Fruit fly (Drosophila melanogaster): ENCODE results near the gene Ip259.

Gene Ip259

DNA sequence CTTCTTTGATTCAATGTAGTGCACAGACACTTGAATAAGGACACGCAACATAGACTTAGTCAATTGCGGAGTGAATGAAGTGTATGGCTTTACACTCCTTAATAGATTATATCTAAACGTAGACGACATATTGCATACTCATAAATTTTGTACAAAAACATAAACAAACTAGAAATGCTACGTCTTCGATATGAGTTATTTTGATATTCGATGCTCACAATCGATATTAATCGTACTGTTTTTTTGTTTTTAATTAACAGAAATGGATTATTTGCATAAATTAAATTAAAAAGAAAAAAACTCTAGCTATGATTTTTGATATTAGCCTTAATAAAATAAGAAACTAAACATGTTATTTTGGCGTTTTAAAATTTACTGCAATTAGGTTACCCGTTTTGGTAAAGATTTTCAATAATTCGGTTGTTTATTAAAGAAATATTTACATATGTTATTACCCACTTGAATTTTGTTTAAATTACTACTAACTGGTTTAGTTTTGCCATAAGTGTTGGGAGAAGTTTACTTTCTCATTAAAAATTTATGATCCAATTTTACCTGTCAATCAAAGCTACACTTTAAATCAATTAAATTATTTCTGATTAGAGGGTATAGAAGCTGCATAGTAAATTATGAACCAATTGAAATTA lies 3.0 kb upstream of the Ip259 start, which contains the start of the genes CG17768, LSm-4 and Ir31a (continued):
- TF ChIP-seq Opbp (GFP tag; IDR thresholded peaks at IDR 0.05; ENCODE audit: partially characterized antibody) = peak; percentile 60; the same call in 2 of the 3 replicates
- peak; percentile 85 for TF ChIP-seq CG34224 (GFP tag; IDR thresholded peaks at IDR 0.05; ENCODE audit: partially characterized antibody)
- peak; percentile 85 for TF ChIP-seq Dll (GFP tag; IDR thresholded peaks at IDR 0.05; ENCODE audit: partially characterized antibody)
- TF ChIP-seq Elba2 (GFP tag; optimal IDR thresholded peaks at IDR 0.05) = no peak
- peak; percentile 19; the same call in 1 of the 2 replicates for TF ChIP-seq E2f2 (GFP tag; IDR thresholded peaks at IDR 0.05)
- TF ChIP-seq CG14667 (GFP tag; IDR thresholded peaks at IDR 0.05) = no peak
- peak; percentile 68 for TF ChIP-seq CG14860 (GFP tag; IDR thresholded peaks at IDR 0.05; ENCODE audit: partially characterized antibody)
- TF ChIP-seq vvl (GFP tag; IDR thresholded peaks at IDR 0.05) = peak; percentile 84
- no peak for TF ChIP-seq onecut (GFP tag; IDR thresholded peaks at IDR 0.05)
- TF ChIP-seq lola (GFP tag; optimal IDR thresholded peaks at IDR 0.05) = no peak
- TF ChIP-seq bsh (GFP tag; optimal IDR thresholded peaks at IDR 0.05) = no peak
- no peak for TF ChIP-seq CG16779 (GFP tag; IDR thresholded peaks at IDR 0.05)
- no peak for TF ChIP-seq CG9727 (GFP tag; optimal IDR thresholded peaks at IDR 0.05)
- TF ChIP-seq unc-4 (GFP tag; IDR thresholded peaks at IDR 0.05; ENCODE audit: partially characterized antibody) = peak; percentile 83
- peak; percentile 83; the same call in 1 of the 2 replicates for TF ChIP-seq amos (GFP tag; IDR thresholded peaks at IDR 0.05; ENCODE audit: partially characterized antibody)
- TF ChIP-seq CG8765 (GFP tag; IDR thresholded peaks at IDR 0.05) = no peak
- peak; percentile 73 for TF ChIP-seq BEAF-32 (GFP tag; optimal IDR thresholded peaks at IDR 0.05)
- no peak for TF ChIP-seq CG17912 (GFP tag; optimal IDR thresholded peaks at IDR 0.05)
- TF ChIP-seq CG32772 (GFP tag; IDR thresholded peaks at IDR 0.05) = no peak
- peak; percentile 72 for TF ChIP-seq Sry-δ (GFP tag; optimal IDR thresholded peaks at IDR 0.05)
- no peak for TF ChIP-seq CG15479 (GFP tag; optimal IDR thresholded peaks at IDR 0.05)
- TF ChIP-seq tll (GFP tag; optimal IDR thresholded peaks at IDR 0.05) = no peak
- TF ChIP-seq CG13287 (GFP tag; IDR thresholded peaks at IDR 0.05; ENCODE audit: partially characterized antibody) = peak; percentile 87
- TF ChIP-seq MBD-R2 (GFP tag; IDR thresholded peaks at IDR 0.05) = peak; percentile 46; the same call in 1 of the 2 replicates
- peak; percentile 84 for TF ChIP-seq hbn (GFP tag; IDR thresholded peaks at IDR 0.05; ENCODE audit: partially characterized antibody)
- TF ChIP-seq sna (GFP tag; IDR thresholded peaks at IDR 0.05; ENCODE audit: partially characterized antibody) = peak; percentile 66; the same call in 1 of the 2 replicates
- no peak for TF ChIP-seq fd96Cb (tag; optimal IDR thresholded peaks at IDR 0.05)
- no peak for TF ChIP-seq GATAe (GFP tag; conservative IDR thresholded peaks at IDR 0.05)
- TF ChIP-seq CG9876 (GFP tag; optimal IDR thresholded peaks at IDR 0.05) = no peak
- TF ChIP-seq Vsx1 (GFP tag; optimal IDR thresholded peaks at IDR 0.05) = no peak
- TF ChIP-seq Scr (GFP tag; IDR thresholded peaks at IDR 0.05; ENCODE audit: partially characterized antibody) = peak; percentile 87
- peak; percentile 54 for TF ChIP-seq row (GFP tag; IDR thresholded peaks at IDR 0.05)
- no peak for TF ChIP-seq CG3838 (GFP tag; optimal IDR thresholded peaks at IDR 0.05)
- TF ChIP-seq mld (GFP tag; IDR thresholded peaks at IDR 0.05; ENCODE audit: partially characterized antibody) = 0 out of 3 replicates have a peak, but pooled peaks have one; percentile 59
- TF ChIP-seq mirr (GFP tag; optimal IDR thresholded peaks at IDR 0.05) = no peak
- peak; percentile 68 for TF ChIP-seq hb (GFP tag; IDR thresholded peaks at IDR 0.05; ENCODE audit: partially characterized antibody)
- TF ChIP-seq da (GFP tag; optimal IDR thresholded peaks at IDR 0.05) = no peak
- peak; percentile 88 for TF ChIP-seq Doc3 (GFP tag; IDR thresholded peaks at IDR 0.05; ENCODE audit: partially characterized antibody)
- no peak for TF ChIP-seq ci (GFP tag; IDR thresholded peaks at IDR 0.05)
- no peak for TF ChIP-seq PHDP (tag; optimal IDR thresholded peaks at IDR 0.05)
- TF ChIP-seq CG18619 (GFP tag; optimal IDR thresholded peaks at IDR 0.05) = no peak
- TF ChIP-seq Myb (GFP tag; optimal IDR thresholded peaks at IDR 0.05) = no peak
- peak; percentile 66 for TF ChIP-seq Dref (GFP tag; IDR thresholded peaks at IDR 0.05)
- TF ChIP-seq Side (GFP tag; optimal IDR thresholded peaks at IDR 0.05) = no peak
- no peak for TF ChIP-seq Ptx1 (GFP tag; IDR thresholded peaks at IDR 0.05)
- no peak for TF ChIP-seq al (GFP tag; IDR thresholded peaks at IDR 0.05)
- TF ChIP-seq shn (GFP tag; optimal IDR thresholded peaks at IDR 0.05) = no peak
- TF ChIP-seq Lim3 (GFP tag; IDR thresholded peaks at IDR 0.05) = no peak
